Fruit fly (Drosophila melanogaster) whole organism, prepupa: ENCODE data around the gene pyd.

Source experiments
- Blimp-1 ChIP-seq: fragments of 200-800 bp; sonication (Bioruptor generic); optimal IDR thresholded peaks from 3 replicates; lab custom pipeline; 2017; ENCODE audit warnings: missing biosample characterization, missing genetic modification characterization, mild to moderate bottlenecking, moderate library complexity, missing genetic modification reagents
- CG15336 ChIP-seq: fragments of 200-800 bp; sonication (Bioruptor generic); IDR thresholded peaks from 2 replicates; pipeline ENCODE4 v1.3.6; 2022; ENCODE audit warnings: missing biosample characterization, missing genetic modification characterization
- CG3032 ChIP-seq: fragments of 200-800 bp; optimal IDR thresholded peaks from 2 replicates; lab custom pipeline; 2019; ENCODE audit warnings: missing biosample characterization, mild to moderate bottlenecking, missing genetic modification characterization, moderate library complexity
- CG6792 ChIP-seq: fragments of 200-800 bp; sonication (Bioruptor generic); optimal IDR thresholded peaks from 3 replicates; lab custom pipeline; 2016; ENCODE audit warnings: missing biosample characterization, missing genetic modification characterization
- Hr39 ChIP-seq: fragments of 200-800 bp; sonication (Bioruptor generic); optimal IDR thresholded peaks from 2 replicates; lab custom pipeline; 2016; ENCODE audit warnings: missing biosample characterization, missing genetic modification characterization
- OdsH ChIP-seq: fragments of 200-800 bp; sonication (Bioruptor generic); optimal IDR thresholded peaks from 3 replicates; lab custom pipeline; 2016; ENCODE audit warnings: missing biosample characterization, missing genetic modification characterization

DNA sequence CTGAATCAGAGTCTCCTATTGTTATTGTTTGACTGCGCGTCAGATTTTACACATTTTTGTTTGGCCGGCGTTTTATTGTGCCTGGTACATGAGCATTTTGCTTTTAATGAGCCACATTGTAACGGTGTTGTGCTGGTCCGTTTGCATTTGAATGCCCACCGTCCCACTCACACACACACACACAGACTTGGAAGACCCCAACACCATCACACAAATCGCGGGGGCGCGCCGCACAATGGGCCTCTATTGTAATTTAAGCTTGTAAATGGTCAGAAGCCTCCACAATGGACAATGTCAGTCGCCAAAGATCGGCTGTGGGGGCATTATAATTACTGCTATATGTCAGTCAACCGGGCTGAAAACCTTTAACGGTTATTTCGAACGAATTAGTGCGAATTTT, 24.6 kb upstream of the pyd start:
- TF ChIP-seq OdsH (GFP tag; lab: Kevin White, UChicago) (no peak), CG3032 (no peak), CG6792 (no peak), Blimp-1 (no peak), Hr39 (GFP tag; lab: Kevin White, UChicago) (no peak), CG15336 (GFP tag; lab: Robert Waterston, UW) (no peak)
